Worm (Caenorhabditis elegans) whole organism, L4 larva: ENCODE results near the gene fbxa-189.

ENCODE experiments used
- D1046.2 ChIP-seq: fragments of 200-800 bp; sonication (Bioruptor generic); IDR thresholded peaks from 2 replicates; pipeline ENCODE4 v1.3.6; 2022; ENCODE audit warnings: missing genetic modification characterization, missing compliant biosample characterization
- F10B5.3 ChIP-seq: sonication (generic microtip); optimal IDR thresholded peaks from 2 replicates; lab custom pipeline; 2016; ENCODE audit warnings: mild to moderate bottlenecking, missing genetic modification characterization, missing compliant biosample characterization
- F26F4.8 ChIP-seq: fragments of 200-800 bp; sonication (Bioruptor generic); conservative IDR thresholded peaks from 2 replicates; pipeline ENCODE4 v1.3.6; 2022; ENCODE audit warnings: missing genetic modification characterization, missing compliant biosample characterization
- F37D6.2 ChIP-seq: sonication (generic microtip); optimal IDR thresholded peaks from 2 replicates; lab custom pipeline; 2016; ENCODE audit warnings: mild to moderate bottlenecking, missing genetic modification characterization, missing compliant biosample characterization
- F49E8.2 ChIP-seq: sonication (generic microtip); optimal IDR thresholded peaks from 2 replicates; lab custom pipeline; 2016; ENCODE audit warnings: missing compliant biosample characterization, mild to moderate bottlenecking, missing genetic modification characterization, borderline replicate concordance
- R02D3.7 ChIP-seq: fragments of 150-350 bp; sonication (generic microtip); optimal IDR thresholded peaks from 3 replicates; lab custom pipeline; 2014; ENCODE audit warnings: missing biosample characterization, missing genetic modification characterization
- T20F7.1 ChIP-seq: fragments of 200-800 bp; sonication (Bioruptor generic); optimal IDR thresholded peaks from 2 replicates; lab custom pipeline; 2018; ENCODE audit warnings: mild to moderate bottlenecking, missing genetic modification characterization, missing compliant biosample characterization
- T26A8.4 ChIP-seq: fragments of 200-800 bp; sonication (Bioruptor generic); IDR thresholded peaks from 2 replicates; pipeline ENCODE4 v1.3.6; 2022; ENCODE audit warnings: missing genetic modification characterization, missing compliant biosample characterization
- Y5F2A.4 ChIP-seq: fragments of 200-800 bp; sonication (Bioruptor generic); optimal IDR thresholded peaks from 2 replicates; lab custom pipeline; 2018; ENCODE audit warnings: mild to moderate bottlenecking, missing genetic modification characterization, missing compliant biosample characterization
- Y75B8A.6 ChIP-seq: fragments of 200-800 bp; sonication (Bioruptor generic); IDR thresholded peaks from 2 replicates; pipeline ENCODE4 v1.3.6; 2022; ENCODE audit warnings: missing genetic modification reagents, missing genetic modification characterization, missing compliant biosample characterization
- ZK337.2 ChIP-seq: fragments of 200-800 bp; sonication (Bioruptor generic); IDR thresholded peaks from 2 replicates; pipeline ENCODE4 v1.3.6; 2022; ENCODE audit warnings: missing genetic modification reagents, missing genetic modification characterization, missing compliant biosample characterization
- aly-2 ChIP-seq: sonication (generic microtip); optimal IDR thresholded peaks from 2 replicates; lab custom pipeline; 2018; ENCODE audit warnings: missing biosample characterization, missing genetic modification characterization
- ceh-44 ChIP-seq: fragments of 200-800 bp; sonication (Bioruptor generic); IDR thresholded peaks from 2 replicates; pipeline ENCODE4 v1.3.6; 2022; ENCODE audit warnings: missing genetic modification reagents, missing genetic modification characterization, missing compliant biosample characterization
- cey-2 ChIP-seq: sonication (generic microtip); optimal IDR thresholded peaks from 3 replicates; lab custom pipeline; 2017; ENCODE audit warnings: missing genetic modification characterization, mild to moderate bottlenecking, missing compliant biosample characterization, antibody characterized with exemption, borderline replicate concordance; ENCODE audit not compliant: insufficient read depth
- daf-12 ChIP-seq: fragments of 150-350 bp; optimal IDR thresholded peaks from 2 replicates; lab custom pipeline; 2014; ENCODE audit warnings: missing biosample characterization, missing genetic modification reagents, missing genetic modification characterization
- daf-16 ChIP-seq, 3 experiments: sonication (generic microtip); optimal IDR thresholded peaks; 2 replicates each; lab custom pipeline; 2016 to 2017; ENCODE audit warnings: missing genetic modification characterization in 3 of 3, missing genetic modification reagents in 3 of 3, mild to moderate bottlenecking in 2 of 3, missing compliant biosample characterization in 2 of 3, missing biosample characterization in 1 of 3, moderate library complexity in 1 of 3
- daf-8 ChIP-seq: fragments of 200-800 bp; sonication (Bioruptor generic); IDR thresholded peaks from 2 replicates; pipeline ENCODE4 v1.3.6; 2022; ENCODE audit warnings: missing genetic modification characterization, missing compliant biosample characterization
- dmd-6 ChIP-seq: fragments of 200-800 bp; sonication (Bioruptor generic); IDR thresholded peaks from 2 replicates; pipeline ENCODE4 v1.3.6; 2022; ENCODE audit warnings: missing genetic modification reagents, missing genetic modification characterization, missing compliant biosample characterization
- dpl-1 ChIP-seq: fragments of 150-350 bp; optimal IDR thresholded peaks from 2 replicates; lab custom pipeline; 2014; ENCODE audit warnings: missing biosample characterization, missing genetic modification reagents, missing genetic modification characterization
- duxl-1 ChIP-seq: sonication (generic microtip); optimal IDR thresholded peaks from 2 replicates; lab custom pipeline; 2016; ENCODE audit warnings: mild to moderate bottlenecking, missing genetic modification characterization, moderate library complexity, missing compliant biosample characterization; ENCODE audit not compliant: poor library complexity
- dve-1 ChIP-seq: sonication (generic microtip); optimal IDR thresholded peaks from 2 replicates; lab custom pipeline; 2017; ENCODE audit warnings: antibody characterized with exemption, mild to moderate bottlenecking, missing genetic modification characterization, missing compliant biosample characterization; ENCODE audit not compliant: insufficient read depth
- fkh-10 ChIP-seq: fragments of 150-350 bp; optimal IDR thresholded peaks from 2 replicates; lab custom pipeline; 2014; ENCODE audit warnings: missing biosample characterization, missing genetic modification reagents, missing genetic modification characterization
- hlh-30 ChIP-seq: sonication (generic microtip); optimal IDR thresholded peaks from 2 replicates; lab custom pipeline; 2017; ENCODE audit warnings: antibody characterized with exemption, mild to moderate bottlenecking, missing genetic modification characterization, missing compliant biosample characterization; ENCODE audit not compliant: insufficient read depth
- lim-7 ChIP-seq: fragments of 200-800 bp; sonication (Bioruptor generic); IDR thresholded peaks from 2 replicates; pipeline ENCODE4 v1.3.6; 2022; ENCODE audit warnings: missing genetic modification characterization, missing compliant biosample characterization
- lin-1 ChIP-seq: fragments of 200-800 bp; sonication (Bioruptor generic); IDR thresholded peaks from 2 replicates; pipeline ENCODE4 v1.3.6; 2022; ENCODE audit warnings: missing genetic modification reagents, missing genetic modification characterization, missing compliant biosample characterization
- lin-38 ChIP-seq: fragments of 200-800 bp; sonication (Bioruptor generic); IDR thresholded peaks from 2 replicates; pipeline ENCODE4 v1.3.6; 2022; ENCODE audit warnings: missing genetic modification reagents, missing genetic modification characterization, missing compliant biosample characterization
- lin-39 ChIP-seq: fragments of 150-350 bp; optimal IDR thresholded peaks from 2 replicates; lab custom pipeline; 2014; ENCODE audit warnings: missing biosample characterization, missing genetic modification reagents, missing genetic modification characterization
- mxl-2 ChIP-seq: fragments of 200-800 bp; sonication (Bioruptor generic); conservative IDR thresholded peaks from 2 replicates; pipeline ENCODE4 v1.3.6; 2022; ENCODE audit warnings: missing genetic modification reagents, missing genetic modification characterization, missing compliant biosample characterization
- mxl-3 ChIP-seq: fragments of 200-800 bp; sonication (Bioruptor generic); optimal IDR thresholded peaks from 2 replicates; lab custom pipeline; 2018; ENCODE audit warnings: mild to moderate bottlenecking, missing genetic modification characterization, missing compliant biosample characterization
- nhr-11 ChIP-seq: fragments of 150-350 bp; optimal IDR thresholded peaks from 2 replicates; lab custom pipeline; 2014; ENCODE audit warnings: missing biosample characterization, missing genetic modification characterization
- nhr-28 ChIP-seq: fragments of 150-350 bp; optimal IDR thresholded peaks from 2 replicates; lab custom pipeline; 2014; ENCODE audit warnings: missing biosample characterization, missing genetic modification characterization
- nhr-76 ChIP-seq: fragments of 150-350 bp; optimal IDR thresholded peaks from 2 replicates; lab custom pipeline; 2014; ENCODE audit warnings: missing biosample characterization, missing genetic modification characterization
- nhr-77 ChIP-seq: fragments of 150-350 bp; optimal IDR thresholded peaks from 2 replicates; lab custom pipeline; 2014; ENCODE audit warnings: missing biosample characterization, missing genetic modification characterization
- pha-4 ChIP-seq, 2 experiments: fragments of 150-350 bp in 1 of 2; fragments of 200-800 bp in 1 of 2; sonication (Bioruptor generic) in 1 of 2; IDR thresholded peaks in 1 of 2; optimal IDR thresholded peaks in 1 of 2; 2 replicates each; pipeline versions ENCODE4 v1.3.6 to Lab custom; 2014 to 2022; ENCODE audit warnings: missing genetic modification characterization in 2 of 2, missing genetic modification reagents in 2 of 2, missing biosample characterization in 1 of 2, missing compliant biosample characterization in 1 of 2
- pqm-1 ChIP-seq: sonication (generic microtip); optimal IDR thresholded peaks from 2 replicates; lab custom pipeline; 2017; ENCODE audit warnings: missing biosample characterization, missing genetic modification characterization
- saeg-2 ChIP-seq: fragments of 200-800 bp; sonication (Bioruptor generic); IDR thresholded peaks from 2 replicates; pipeline ENCODE4 v1.3.6; 2022; ENCODE audit warnings: missing genetic modification reagents, missing genetic modification characterization, missing compliant biosample characterization
- set-16 ChIP-seq: fragments of 200-800 bp; sonication (Bioruptor generic); IDR thresholded peaks from 2 replicates; pipeline ENCODE4 v1.3.6; 2022; ENCODE audit warnings: missing genetic modification reagents, missing genetic modification characterization, missing compliant biosample characterization
- snpc-4 ChIP-seq: fragments of 150-350 bp; optimal IDR thresholded peaks from 2 replicates; lab custom pipeline; 2014; ENCODE audit warnings: missing biosample characterization, missing genetic modification characterization
- unc-62 ChIP-seq, 3 experiments: fragments of 150-350 bp in 1 of 3; sonication (generic microtip); optimal IDR thresholded peaks in 2 of 3; peaks in 1 of 3; 1 replicate in 1 of 3; 2 replicates in 2 of 3; lab custom pipeline; 2014 to 2017; ENCODE audit warnings: missing biosample characterization in 3 of 3, missing genetic modification characterization in 3 of 3, missing genetic modification reagents in 3 of 3, missing genotype in 1 of 3
- vab-7 ChIP-seq: fragments of 200-800 bp; sonication (Bioruptor generic); IDR thresholded peaks from 2 replicates; pipeline ENCODE4 v1.3.6; 2022; ENCODE audit warnings: missing genetic modification reagents, missing genetic modification characterization, missing compliant biosample characterization

fbxa-189 gene

DNA sequence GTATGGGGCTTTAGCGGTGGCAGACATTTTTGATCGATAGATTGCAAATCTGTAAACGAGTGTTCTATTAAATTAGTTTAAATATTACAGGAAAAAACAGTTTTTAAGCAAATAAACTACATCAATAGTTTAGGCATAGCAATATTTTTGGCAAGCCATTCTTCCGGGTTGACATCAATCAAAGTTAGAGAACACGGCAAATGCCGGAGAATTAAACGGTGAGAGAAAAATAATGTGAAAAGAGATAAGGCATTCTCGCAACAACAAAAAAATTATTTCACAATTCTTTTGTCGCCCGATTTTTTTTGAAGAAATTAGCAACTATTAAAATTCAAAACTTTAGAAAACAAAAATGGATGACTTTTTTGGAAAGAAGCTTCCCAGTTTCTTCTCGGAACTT, at the start of gene fbxa-189, which contains the start of gene fbxa-188:
TSS of gene fbxa-189 (plus strand) at position 339 of the 400 bp plus-strand sequence.
TSS of gene fbxa-188 (minus strand) at position 51 of the 400 bp plus-strand sequence.
- peak; percentile 56 for TF ChIP-seq duxl-1 (tag; lab: Kevin White, UChicago)
- TF ChIP-seq dmd-6 (GFP tag; lab: Robert Waterston, UW): peak; percentile 10; the same call in 1 of the 2 replicates
- TF ChIP-seq daf-16 (GFP tag; optimal IDR thresholded peaks at IDR 0.05; lab: Kevin White, UChicago): no peak
- TF ChIP-seq daf-16 (tag; optimal IDR thresholded peaks at IDR 0.05; lab: Kevin White, UChicago): peak; percentile 69
- TF ChIP-seq T26A8.4 (GFP tag; lab: Robert Waterston, UW): no peak
- TF ChIP-seq T20F7.1 (GFP tag; lab: Kevin White, UChicago): no peak
- peak; percentile 40 for TF ChIP-seq nhr-28 (tag; lab: Kevin White, UChicago)
- peak; percentile 12 for TF ChIP-seq dve-1 (tag; lab: Kevin White, UChicago)
- peak; percentile 56 for TF ChIP-seq pqm-1 (tag; lab: Kevin White, UChicago)

DNA sequence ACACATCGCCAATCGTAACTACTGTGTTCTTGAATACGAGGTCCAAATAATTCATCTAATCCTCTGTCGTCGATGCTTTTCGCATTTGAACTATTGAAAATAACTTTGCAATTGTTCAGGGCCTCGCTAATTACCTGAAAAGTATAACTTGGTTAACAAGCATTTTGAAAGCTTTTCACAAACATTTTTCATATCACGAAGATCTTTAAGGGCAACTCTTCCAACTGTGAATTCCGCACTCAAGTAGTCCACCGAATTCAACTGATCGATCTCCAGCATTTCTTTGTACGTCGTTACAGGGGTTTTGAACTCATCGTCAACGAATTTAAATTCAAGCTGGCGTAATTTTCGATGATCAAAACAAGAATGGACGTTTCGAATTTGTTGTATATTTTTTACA, 48.6 kb upstream of the fbxa-189 start:
- TF ChIP-seq unc-62 (GFP tag; optimal IDR thresholded peaks at IDR 0.05 in 1 of 2; lab: Kevin White, UChicago): peak in 1 of 2 experiments; percentile 92
- no peak for TF ChIP-seq unc-62 (tag; optimal IDR thresholded peaks at IDR 0.05; lab: Kevin White, UChicago)
- no peak for TF ChIP-seq ZK337.2 (GFP tag; lab: Robert Waterston, UW)
- no peak for TF ChIP-seq nhr-76

DNA sequence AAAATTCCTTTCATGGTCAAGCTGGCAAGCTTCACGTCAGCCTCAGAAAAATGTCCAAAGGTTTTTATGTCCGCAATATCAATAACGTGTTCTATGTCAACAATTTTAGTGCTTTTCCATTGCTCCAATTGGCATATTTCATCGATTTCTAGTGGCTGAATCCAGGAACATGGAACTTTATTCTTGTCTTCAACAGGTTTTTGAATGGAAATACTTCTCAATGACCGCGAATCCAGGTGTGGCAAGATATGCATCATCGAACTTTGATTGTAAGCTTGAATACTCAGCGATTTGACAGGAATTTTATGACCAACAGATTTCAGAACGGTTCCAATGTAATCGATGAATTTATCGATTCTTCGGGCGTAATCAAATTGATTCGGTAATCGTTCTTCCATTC, 46.4 kb upstream of the fbxa-189 start:
- no peak for TF ChIP-seq snpc-4 (tag; lab: Kevin White, UChicago)
- peak in 1 of 2 experiments; percentile 92 for TF ChIP-seq unc-62 (GFP tag; optimal IDR thresholded peaks at IDR 0.05 in 1 of 2; lab: Kevin White, UChicago)
- TF ChIP-seq unc-62 (tag; optimal IDR thresholded peaks at IDR 0.05; lab: Kevin White, UChicago): no peak

DNA sequence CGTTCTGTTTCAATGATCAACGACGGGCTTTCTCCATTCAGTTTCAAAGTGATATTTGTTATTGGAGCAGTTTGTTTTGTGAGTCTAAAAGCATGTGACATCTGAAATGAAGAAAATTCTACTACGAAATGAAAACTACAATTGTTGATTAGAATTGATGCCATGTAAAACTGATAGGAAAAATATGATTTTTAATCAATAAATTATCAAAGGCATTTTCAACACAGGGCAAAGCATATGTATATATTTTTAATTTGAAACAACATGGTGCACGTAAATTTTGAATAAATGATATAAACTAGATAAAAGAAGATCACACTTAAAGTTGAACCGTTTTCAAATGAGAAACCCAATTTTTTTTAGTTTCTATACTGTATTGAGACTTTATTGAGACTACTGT, 43.6 kb upstream of the fbxa-189 start, which contains the start of gene K10G4.5:
TSS of gene K10G4.5 (minus strand) at position 101 of the 400 bp plus-strand sequence.
- TF ChIP-seq F49E8.2 (no peak), cey-2 (no peak), fkh-10 (no peak), aly-2 (tag; lab: Kevin White, UChicago) (no peak), lin-39 (tag; lab: Kevin White, UChicago) (no peak), pha-4 (GFP tag; IDR thresholded peaks at IDR 0.05; lab: Robert Waterston, UW) (no peak), pha-4 (tag; optimal IDR thresholded peaks at IDR 0.05; lab: Kevin White, UChicago) (no peak), hlh-30 (tag; lab: Kevin White, UChicago) (no peak), dpl-1 (GFP tag; lab: Kevin White, UChicago) (no peak), lin-1 (GFP tag; lab: Robert Waterston, UW) (no peak), lim-7 (GFP tag; lab: Robert Waterston, UW) (no peak), nhr-76 (no peak), daf-8 (GFP tag; lab: Robert Waterston, UW) (no peak), vab-7 (GFP tag; lab: Robert Waterston, UW) (no peak)

DNA sequence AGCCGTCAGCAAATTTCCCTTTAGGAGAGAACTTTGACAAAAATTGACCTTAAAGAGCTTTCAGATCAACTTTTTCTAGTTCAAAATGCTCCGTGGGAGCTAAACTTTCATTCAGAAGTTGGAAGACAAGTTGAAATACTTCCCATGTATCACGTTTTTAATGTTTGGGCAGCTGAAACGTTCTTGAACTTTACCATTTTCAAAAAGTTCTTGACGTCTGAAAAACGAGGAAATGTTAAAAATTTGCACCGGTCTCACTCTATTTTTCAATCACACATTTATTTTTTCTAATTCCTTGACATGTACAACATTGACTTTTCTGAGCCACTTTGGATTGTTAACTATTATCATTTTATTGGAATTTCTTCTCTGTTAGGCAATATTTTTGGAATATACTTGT, 42.3 kb upstream of the fbxa-189 start, which contains the start of gene sri-70:
TSS of gene sri-70 (plus strand) at position 301 of the 400 bp plus-strand sequence.
- TF ChIP-seq D1046.2 (GFP tag; lab: Robert Waterston, UW) (no peak), mxl-3 (GFP tag; lab: Kevin White, UChicago) (no peak), Y75B8A.6 (GFP tag; lab: Robert Waterston, UW) (no peak), F10B5.3 (no peak), cey-2 (no peak), R02D3.7 (tag; lab: Kevin White, UChicago) (no peak), nhr-11 (tag; lab: Kevin White, UChicago) (no peak), F37D6.2 (tag; lab: Kevin White, UChicago) (no peak), nhr-76 (no peak), F26F4.8 (GFP tag; lab: Robert Waterston, UW) (no peak), daf-12 (tag; lab: Kevin White, UChicago) (no peak), saeg-2 (GFP tag; lab: Robert Waterston, UW) (no peak), mxl-2 (GFP tag; lab: Robert Waterston, UW) (no peak), Y5F2A.4 (GFP tag; lab: Kevin White, UChicago) (no peak), set-16 (GFP tag; lab: Robert Waterston, UW) (no peak), nhr-77 (tag; lab: Kevin White, UChicago) (no peak), ZK337.2 (GFP tag; lab: Robert Waterston, UW) (no peak), ceh-44 (GFP tag; lab: Robert Waterston, UW) (no peak), lin-38 (no peak)
